Worm (Caenorhabditis elegans) whole organism, L1 larva: ENCODE results near the gene ZK596.3.

ENCODE experiments used
- C04F5.9 ChIP-seq: sonication (generic microtip); optimal IDR thresholded peaks from 2 replicates; lab custom pipeline; 2016; ENCODE audit warnings: missing genetic modification characterization, missing compliant biosample characterization
- C16A3.4 ChIP-seq: fragments of 150-350 bp; optimal IDR thresholded peaks from 2 replicates; lab custom pipeline; 2014; ENCODE audit warnings: missing biosample characterization, missing genetic modification characterization
- C34B4.2 ChIP-seq: sonication (generic microtip); optimal IDR thresholded peaks from 2 replicates; lab custom pipeline; 2017; ENCODE audit warnings: mild to moderate bottlenecking, missing genetic modification characterization, missing compliant biosample characterization
- aly-2 ChIP-seq: fragments of 150-350 bp; optimal IDR thresholded peaks from 2 replicates; lab custom pipeline; 2014; ENCODE audit warnings: missing biosample characterization, missing genetic modification characterization
- blmp-1 ChIP-seq: fragments of 150-350 bp; optimal IDR thresholded peaks from 2 replicates; lab custom pipeline; 2014; ENCODE audit warnings: missing biosample characterization, missing genetic modification characterization
- ces-1 ChIP-seq: fragments of 150-350 bp; optimal IDR thresholded peaks from 2 replicates; lab custom pipeline; 2014; ENCODE audit warnings: missing biosample characterization, missing genetic modification reagents, missing genetic modification characterization
- dsc-1 ChIP-seq: sonication (generic microtip); optimal IDR thresholded peaks from 2 replicates; lab custom pipeline; 2016; ENCODE audit warnings: mild to moderate bottlenecking, missing genetic modification characterization, missing compliant biosample characterization
- efl-1 ChIP-seq, 4 experiments: fragments of 150-350 bp; optimal IDR thresholded peaks in 3 of 4; peaks in 1 of 4; 1 replicate in 1 of 4; 2 replicates in 3 of 4; lab custom pipeline; 2014; ENCODE audit warnings: missing biosample characterization in 2 of 4, missing genetic modification characterization in 2 of 4, missing genetic modification reagents in 2 of 4
- egl-27 ChIP-seq, 2 experiments: fragments of 150-350 bp in 1 of 2; sonication (generic microtip); optimal IDR thresholded peaks; 3 replicates each; lab custom pipeline; 2017 to 2018; ENCODE audit warnings: missing biosample characterization in 2 of 2, missing genetic modification characterization in 2 of 2, missing genetic modification reagents in 2 of 2
- elt-2 ChIP-seq: sonication (generic microtip); optimal IDR thresholded peaks from 2 replicates; lab custom pipeline; 2016; ENCODE audit warnings: missing genetic modification characterization, mild to moderate bottlenecking, inconsistent platforms, missing compliant biosample characterization, missing genetic modification reagents
- elt-3 ChIP-seq, 6 experiments: fragments of 150-350 bp in 1 of 6; sonication (generic microtip); optimal IDR thresholded peaks; 2 replicates each; lab custom pipeline; 2017 to 2018; ENCODE audit warnings: missing biosample characterization in 6 of 6, missing genetic modification characterization in 6 of 6, inconsistent platforms in 1 of 6
- ets-5 ChIP-seq: fragments of 200-800 bp; sonication (Bioruptor generic); IDR thresholded peaks from 2 replicates; pipeline ENCODE4 v1.3.6; 2022; ENCODE audit warnings: missing genetic modification characterization, missing compliant biosample characterization
- fkh-10 ChIP-seq: sonication (generic microtip); optimal IDR thresholded peaks from 2 replicates; lab custom pipeline; 2017; ENCODE audit warnings: missing biosample characterization, missing genetic modification reagents, missing genetic modification characterization
- fkh-8 ChIP-seq: sonication (generic microtip); optimal IDR thresholded peaks from 2 replicates; lab custom pipeline; 2016; ENCODE audit warnings: mild to moderate bottlenecking, missing genetic modification characterization, missing compliant biosample characterization
- fos-1 ChIP-seq: fragments of 150-350 bp; optimal IDR thresholded peaks from 2 replicates; lab custom pipeline; 2014; ENCODE audit warnings: missing biosample characterization, missing genetic modification characterization
- grh-1 ChIP-seq: fragments of 200-800 bp; sonication (Bioruptor generic); IDR thresholded peaks from 2 replicates; pipeline ENCODE4 v1.3.6; 2022; ENCODE audit warnings: missing genetic modification reagents, missing genetic modification characterization, missing compliant biosample characterization
- hlh-4 ChIP-seq: sonication (generic microtip); optimal IDR thresholded peaks from 2 replicates; lab custom pipeline; 2016; ENCODE audit warnings: mild to moderate bottlenecking, missing genetic modification characterization, missing compliant biosample characterization
- isw-1 ChIP-seq: fragments of 200-800 bp; sonication (Bioruptor generic); IDR thresholded peaks from 2 replicates; pipeline ENCODE4 v1.3.6; 2022; ENCODE audit warnings: missing genetic modification characterization, missing compliant biosample characterization
- jun-1 ChIP-seq: fragments of 150-350 bp; optimal IDR thresholded peaks from 2 replicates; lab custom pipeline; 2014; ENCODE audit warnings: missing biosample characterization, missing genetic modification reagents, missing genetic modification characterization
- lin-14 ChIP-seq: fragments of 200-800 bp; sonication (Bioruptor generic); optimal IDR thresholded peaks from 2 replicates; lab custom pipeline; 2018; ENCODE audit warnings: mild to moderate bottlenecking, missing genetic modification characterization, moderate library complexity, missing compliant biosample characterization
- lin-39 ChIP-seq: fragments of 150-350 bp; optimal IDR thresholded peaks from 2 replicates; lab custom pipeline; 2014; ENCODE audit warnings: missing biosample characterization, missing genetic modification reagents, missing genetic modification characterization
- lir-3 ChIP-seq: sonication (generic microtip); optimal IDR thresholded peaks from 2 replicates; lab custom pipeline; 2016; ENCODE audit warnings: mild to moderate bottlenecking, missing genetic modification characterization, moderate library complexity, missing compliant biosample characterization; ENCODE audit not compliant: poor library complexity
- mdl-1 ChIP-seq, 2 experiments: fragments of 150-350 bp; optimal IDR thresholded peaks; 2 replicates each; lab custom pipeline; 2014 to 2017; ENCODE audit warnings: missing biosample characterization in 2 of 2, missing genetic modification characterization in 2 of 2, inconsistent platforms in 1 of 2
- mef-2 ChIP-seq: fragments of 150-350 bp; optimal IDR thresholded peaks from 2 replicates; lab custom pipeline; 2014; ENCODE audit warnings: missing biosample characterization, missing genetic modification characterization
- mep-1 ChIP-seq: fragments of 150-350 bp; optimal IDR thresholded peaks from 2 replicates; lab custom pipeline; 2014; ENCODE audit warnings: missing biosample characterization, missing genetic modification characterization
- nhr-12 ChIP-seq: sonication (generic microtip); optimal IDR thresholded peaks from 2 replicates; lab custom pipeline; 2017; ENCODE audit warnings: missing biosample characterization, missing genetic modification characterization
- nhr-20 ChIP-seq: sonication (generic microtip); optimal IDR thresholded peaks from 2 replicates; lab custom pipeline; 2016; ENCODE audit warnings: mild to moderate bottlenecking, missing genetic modification characterization, missing compliant biosample characterization
- nhr-47 ChIP-seq: sonication (generic microtip); optimal IDR thresholded peaks from 2 replicates; lab custom pipeline; 2016; ENCODE audit warnings: mild to moderate bottlenecking, missing genetic modification characterization, moderate library complexity, missing compliant biosample characterization
- nhr-71 ChIP-seq: sonication (generic microtip); optimal IDR thresholded peaks from 2 replicates; lab custom pipeline; 2016; ENCODE audit warnings: mild to moderate bottlenecking, missing genetic modification characterization, moderate library complexity, missing compliant biosample characterization
- nhr-77 ChIP-seq: fragments of 150-350 bp; optimal IDR thresholded peaks from 2 replicates; lab custom pipeline; 2014; ENCODE audit warnings: missing biosample characterization, missing genetic modification characterization
- nhr-84 ChIP-seq: sonication (generic microtip); optimal IDR thresholded peaks from 2 replicates; lab custom pipeline; 2017; ENCODE audit warnings: missing biosample characterization, missing genetic modification characterization
- nhr-85 ChIP-seq: sonication (generic microtip); peaks from one replicate; lab custom pipeline; 2016; ENCODE audit warnings: missing genetic modification characterization, inconsistent platforms, missing compliant biosample characterization
- nhr-90 ChIP-seq: sonication (generic microtip); optimal IDR thresholded peaks from 2 replicates; lab custom pipeline; 2016; ENCODE audit warnings: mild to moderate bottlenecking, missing genetic modification characterization, missing compliant biosample characterization; ENCODE audit not compliant: poor library complexity
- pag-3 ChIP-seq: sonication (generic microtip); optimal IDR thresholded peaks from 2 replicates; lab custom pipeline; 2017; ENCODE audit warnings: missing genetic modification characterization, mild to moderate bottlenecking, missing compliant biosample characterization, antibody characterized with exemption, borderline replicate concordance; ENCODE audit not compliant: insufficient read depth
- pax-3 ChIP-seq: fragments of 200-800 bp; sonication (Bioruptor generic); optimal IDR thresholded peaks from 2 replicates; lab custom pipeline; 2018; ENCODE audit warnings: mild to moderate bottlenecking, missing genetic modification characterization, moderate library complexity, missing compliant biosample characterization
- skn-1 ChIP-seq: fragments of 150-350 bp; optimal IDR thresholded peaks from 2 replicates; lab custom pipeline; 2014; ENCODE audit warnings: missing biosample characterization, missing genetic modification characterization
- snu-23 ChIP-seq: sonication (generic microtip); optimal IDR thresholded peaks from 2 replicates; lab custom pipeline; 2016; ENCODE audit warnings: missing genetic modification characterization, missing compliant biosample characterization
- sox-4 ChIP-seq: sonication (generic microtip); optimal IDR thresholded peaks from 2 replicates; lab custom pipeline; 2016; ENCODE audit warnings: missing genetic modification characterization, missing compliant biosample characterization
- sptf-1 ChIP-seq: fragments of 150-350 bp; optimal IDR thresholded peaks from 2 replicates; lab custom pipeline; 2014; ENCODE audit warnings: missing biosample characterization, missing genetic modification characterization
- sup-37 ChIP-seq: fragments of 200-800 bp; sonication (Bioruptor generic); optimal IDR thresholded peaks from 2 replicates; lab custom pipeline; 2018; ENCODE audit warnings: mild to moderate bottlenecking, missing genetic modification characterization, missing compliant biosample characterization
- swsn-7 ChIP-seq: sonication (generic microtip); optimal IDR thresholded peaks from 2 replicates; lab custom pipeline; 2016; ENCODE audit warnings: missing genetic modification characterization, missing compliant biosample characterization
- tbx-2 ChIP-seq: sonication (generic microtip); optimal IDR thresholded peaks from 2 replicates; lab custom pipeline; 2016; ENCODE audit warnings: missing genetic modification characterization, missing compliant biosample characterization
- tlp-1 ChIP-seq: fragments of 150-350 bp; optimal IDR thresholded peaks from 2 replicates; lab custom pipeline; 2014; ENCODE audit warnings: missing biosample characterization, missing genetic modification characterization
- unc-130 ChIP-seq: fragments of 150-350 bp; optimal IDR thresholded peaks from 2 replicates; lab custom pipeline; 2017; ENCODE audit warnings: missing biosample characterization, missing genetic modification characterization, inconsistent platforms
- unc-86 ChIP-seq: sonication (generic microtip); optimal IDR thresholded peaks from 2 replicates; lab custom pipeline; 2016; ENCODE audit warnings: missing genetic modification characterization, missing compliant biosample characterization
- unc-98 ChIP-seq: fragments of 200-800 bp; sonication (Bioruptor generic); IDR thresholded peaks from 2 replicates; pipeline ENCODE4 v1.3.6; 2022; ENCODE audit warnings: missing genetic modification characterization, missing compliant biosample characterization
- zag-1 ChIP-seq: fragments of 150-350 bp; optimal IDR thresholded peaks from 2 replicates; lab custom pipeline; 2014; ENCODE audit warnings: missing biosample characterization, missing genetic modification characterization
- zip-4 ChIP-seq: fragments of 200-800 bp; sonication (Bioruptor generic); optimal IDR thresholded peaks from 2 replicates; lab custom pipeline; 2018; ENCODE audit warnings: mild to moderate bottlenecking, missing genetic modification characterization, moderate library complexity, missing compliant biosample characterization
- ztf-11 ChIP-seq, 2 experiments: sonication (generic microtip); optimal IDR thresholded peaks; 2 replicates each; lab custom pipeline; 2016 to 2017; ENCODE audit warnings: missing genetic modification characterization in 2 of 2, missing biosample characterization in 1 of 2, missing compliant biosample characterization in 1 of 2
- ztf-4 ChIP-seq: fragments of 150-350 bp; optimal IDR thresholded peaks from 2 replicates; lab custom pipeline; 2014; ENCODE audit warnings: missing biosample characterization, missing genetic modification characterization

Gene ZK596.3

ce11 chrIV:10948797-10949196 is 44.6 kb upstream of the ZK596.3 start, which contains the start of gene Y69E1A.1 (continued):
- no peak for TF ChIP-seq grh-1 (GFP tag; lab: Robert Waterston, UW)
- no peak for TF ChIP-seq ets-5 (GFP tag; lab: Robert Waterston, UW)

- TF ChIP-seq fkh-10 (GFP tag; lab: Kevin White, UChicago) (peak; percentile 75), ces-1 (GFP tag; lab: Kevin White, UChicago) (peak; percentile 96), sptf-1 (tag; lab: Kevin White, UChicago) (no peak), isw-1 (peak; percentile 51), lin-14 (GFP tag; lab: Kevin White, UChicago) (peak; percentile 96), snu-23 (GFP tag; lab: Kevin White, UChicago) (peak; percentile 64), jun-1 (peak; percentile 16), nhr-20 (peak; percentile 35), lir-3 (peak; percentile 35), nhr-12 (tag; lab: Kevin White, UChicago) (no peak), hlh-4 (tag; lab: Kevin White, UChicago) (no peak), pag-3 (tag; lab: Kevin White, UChicago) (no peak), unc-130 (tag; lab: Kevin White, UChicago) (no peak), nhr-84 (tag; lab: Kevin White, UChicago) (no peak), elt-2 (tag; lab: Kevin White, UChicago) (no peak), ztf-11 (tag; optimal IDR thresholded peaks at IDR 0.05; lab: Kevin White, UChicago) (no peak), mef-2 (tag; lab: Kevin White, UChicago) (no peak), mep-1 (tag; lab: Kevin White, UChicago) (peak; percentile 65), fkh-8 (tag; lab: Kevin White, UChicago) (peak; percentile 84), lin-39 (tag; lab: Kevin White, UChicago) (no peak), swsn-7 (tag; lab: Kevin White, UChicago) (peak; percentile 65), elt-3 (tag; optimal IDR thresholded peaks at IDR 0.05; lab: Kevin White, UChicago) (no peak), unc-86 (peak; percentile 44), fos-1 (tag; lab: Kevin White, UChicago) (no peak), nhr-90 (peak; percentile 36), ztf-4 (peak; percentile 61), nhr-71 (tag; lab: Kevin White, UChicago) (peak; percentile 82), tlp-1 (no peak), C04F5.9 (tag; lab: Kevin White, UChicago) (no peak), C16A3.4 (tag; lab: Kevin White, UChicago) (no peak), zag-1 (tag; lab: Kevin White, UChicago) (no peak), sup-37 (GFP tag; lab: Kevin White, UChicago) (no peak), tbx-2 (tag; lab: Kevin White, UChicago) (peak; percentile 63), nhr-77 (no peak), dsc-1 (tag; lab: Kevin White, UChicago) (peak; percentile 52), sox-4 (tag; lab: Kevin White, UChicago) (no peak), nhr-85 (tag; lab: Kevin White, UChicago) (peak; percentile 57), nhr-47 (tag; lab: Kevin White, UChicago) (peak; percentile 57), unc-98 (no peak), mdl-1 (tag; optimal IDR thresholded peaks at IDR 0.05; lab: Kevin White, UChicago) (peak in 1 of 2 experiments; percentile 73), blmp-1 (tag; lab: Kevin White, UChicago) (no peak), zip-4 (peak; percentile 6), aly-2 (tag; lab: Kevin White, UChicago) (no peak), skn-1 (tag; lab: Kevin White, UChicago) (peak; percentile 71), C34B4.2 (tag; lab: Kevin White, UChicago) (no peak), efl-1 (optimal IDR thresholded peaks at IDR 0.05; lab: Kevin White, UChicago) (peak; percentile 42 to 57), efl-1 (GFP tag; optimal IDR thresholded peaks at IDR 0.05 in 1 of 2; lab: Kevin White, UChicago) (peak; percentile 19 to 52), pax-3 (tag; lab: Kevin White, UChicago) (peak; percentile 5), egl-27 (tag; optimal IDR thresholded peaks at IDR 0.05; lab: Kevin White, UChicago) (no peak)
These were observed 32.8 kb upstream of the ZK596.3 start, which contains the start of gene fic-1 for ce11 chrIV:10936906-10937540. fic-1 (plus strand) TSS chrIV:10937454.
